Worm (Caenorhabditis elegans) whole organism, L1 larva: ENCODE results near the gene F52H2.15.

ENCODE experiments used
- aha-1 ChIP-seq: fragments of 150-350 bp; optimal IDR thresholded peaks from 2 replicates; lab custom pipeline; 2014; ENCODE audit warnings: missing biosample characterization, missing genetic modification characterization
- blmp-1 ChIP-seq: fragments of 150-350 bp; optimal IDR thresholded peaks from 2 replicates; lab custom pipeline; 2014; ENCODE audit warnings: missing biosample characterization, missing genetic modification characterization
- jun-1 ChIP-seq: fragments of 150-350 bp; optimal IDR thresholded peaks from 2 replicates; lab custom pipeline; 2014; ENCODE audit warnings: missing biosample characterization, missing genetic modification reagents, missing genetic modification characterization
- lin-13 ChIP-seq: fragments of 150-350 bp; optimal IDR thresholded peaks from 2 replicates; lab custom pipeline; 2014; ENCODE audit warnings: missing biosample characterization, missing genetic modification reagents, missing genetic modification characterization
- mab-9 ChIP-seq: fragments of 200-800 bp; sonication (Bioruptor generic); IDR thresholded peaks from 2 replicates; pipeline ENCODE4 v1.3.6; 2022; ENCODE audit warnings: missing genetic modification reagents, missing genetic modification characterization, missing compliant biosample characterization
- nhr-11 ChIP-seq: fragments of 150-350 bp; optimal IDR thresholded peaks from 2 replicates; lab custom pipeline; 2014; ENCODE audit warnings: missing biosample characterization, missing genetic modification characterization
- nhr-12 ChIP-seq: sonication (generic microtip); optimal IDR thresholded peaks from 2 replicates; lab custom pipeline; 2017; ENCODE audit warnings: missing biosample characterization, missing genetic modification characterization
- nhr-90 ChIP-seq: sonication (generic microtip); optimal IDR thresholded peaks from 2 replicates; lab custom pipeline; 2016; ENCODE audit warnings: mild to moderate bottlenecking, missing genetic modification characterization, missing compliant biosample characterization; ENCODE audit not compliant: poor library complexity

ce11 chrX:2607522-2608278 is 42.5 kb downstream of the F52H2.15 start, which contains the start of gene T03G6.1:
- TF ChIP-seq jun-1 (tag; lab: Kevin White, UChicago), result no peak
- TF ChIP-seq lin-13 (GFP tag; lab: Kevin White, UChicago), result no peak
- TF ChIP-seq nhr-90 (tag; lab: Kevin White, UChicago), result no peak
- TF ChIP-seq nhr-11, result no peak
- TF ChIP-seq mab-9 (GFP tag; lab: Robert Waterston, UW), result no peak
- peak; percentile 50 for TF ChIP-seq blmp-1
- no peak for TF ChIP-seq aha-1
- no peak for TF ChIP-seq nhr-12 (tag; lab: Kevin White, UChicago)
